Fruit fly (Drosophila melanogaster) S2 (cell line): ENCODE results near the gene Cpr65Av.

Source experiments
- CG8478 ChIP-seq: fragments of >200 bp; optimal IDR thresholded peaks from 2 replicates; lab custom pipeline; 2018
- CTCF ChIP-seq, 2 experiments: fragments of >200 bp; optimal IDR thresholded peaks; 2 replicates each; lab custom pipeline; 2018

- TF ChIP-seq CTCF (optimal IDR thresholded peaks at IDR 0.05; lab: Kevin White, UChicago) (no peak), CG8478 (lab: Kevin White, UChicago) (no peak)
Measured at dm6 chr3L:6094697-6095096, 45.1 kb downstream of the Cpr65Av start, which contains the start of the genes CG10467 and loj.
